Worm (Caenorhabditis elegans) whole organism, late embryonic: ENCODE measurements around the gene R09F10.5.
"Not testable (repeated sequence)": the region's sequence is repeated elsewhere in the genome, so short reads cannot be mapped to it uniquely, and the experiment has no call there.

Experiments used
- C08G9.2 ChIP-seq: sonication (generic microtip); optimal IDR thresholded peaks from 2 replicates; lab custom pipeline; 2016; ENCODE audit warnings: mild to moderate bottlenecking, missing genetic modification characterization, moderate library complexity, missing compliant biosample characterization
- T23F11.4 ChIP-seq: fragments of 200-800 bp; sonication (Bioruptor generic); optimal IDR thresholded peaks from 2 replicates; lab custom pipeline; 2018; ENCODE audit warnings: mild to moderate bottlenecking, missing genetic modification characterization, missing compliant biosample characterization
- ahr-1 ChIP-seq: sonication (generic microtip); optimal IDR thresholded peaks from 2 replicates; lab custom pipeline; 2016; ENCODE audit warnings: missing genetic modification characterization, missing compliant biosample characterization
- ama-1 ChIP-seq: fragments of 150-350 bp; optimal IDR thresholded peaks from 2 replicates; lab custom pipeline; 2014
- ceh-19 ChIP-seq: fragments of 200-800 bp; sonication (Bioruptor generic); optimal IDR thresholded peaks from 2 replicates; lab custom pipeline; 2018; ENCODE audit warnings: mild to moderate bottlenecking, missing genetic modification characterization, missing compliant biosample characterization
- ceh-2 ChIP-seq: sonication (generic microtip); optimal IDR thresholded peaks from 2 replicates; lab custom pipeline; 2016; ENCODE audit warnings: missing genotype, missing genetic modification characterization, missing compliant biosample characterization
- ceh-22 ChIP-seq: sonication (generic microtip); optimal IDR thresholded peaks from 2 replicates; lab custom pipeline; 2017; ENCODE audit warnings: missing biosample characterization, missing genetic modification characterization
- ceh-34 ChIP-seq: sonication (generic microtip); optimal IDR thresholded peaks from 2 replicates; lab custom pipeline; 2016; ENCODE audit warnings: mild to moderate bottlenecking, missing genetic modification characterization, missing compliant biosample characterization
- ceh-45 ChIP-seq: fragments of 200-800 bp; sonication (Bioruptor generic); IDR thresholded peaks from 2 replicates; pipeline ENCODE4 v1.3.6; 2022; ENCODE audit warnings: missing genetic modification reagents, missing genetic modification characterization, missing compliant biosample characterization
- che-1 ChIP-seq: sonication (generic microtip); optimal IDR thresholded peaks from 2 replicates; lab custom pipeline; 2016; ENCODE audit warnings: mild to moderate bottlenecking, missing genetic modification characterization, missing compliant biosample characterization
- dmd-4 ChIP-seq: sonication (generic microtip); optimal IDR thresholded peaks from 2 replicates; lab custom pipeline; 2016; ENCODE audit warnings: borderline replicate concordance, missing genetic modification characterization, missing compliant biosample characterization
- elt-2 ChIP-seq: sonication (generic microtip); optimal IDR thresholded peaks from 2 replicates; lab custom pipeline; 2016; ENCODE audit warnings: missing genetic modification reagents, missing genetic modification characterization, missing compliant biosample characterization
- ets-4 ChIP-seq: sonication (generic microtip); optimal IDR thresholded peaks from 2 replicates; lab custom pipeline; 2016; ENCODE audit warnings: missing genetic modification characterization, missing compliant biosample characterization
- fax-1 ChIP-seq: sonication (generic microtip); optimal IDR thresholded peaks from 2 replicates; lab custom pipeline; 2016; ENCODE audit warnings: missing genotype, missing genetic modification characterization, missing compliant biosample characterization
- fkh-10 ChIP-seq: fragments of 150-350 bp; optimal IDR thresholded peaks from 2 replicates; lab custom pipeline; 2014; ENCODE audit warnings: missing biosample characterization, missing genetic modification reagents, missing genetic modification characterization
- fkh-6 ChIP-seq: sonication (generic microtip); optimal IDR thresholded peaks from 2 replicates; lab custom pipeline; 2016; ENCODE audit warnings: missing genetic modification characterization, missing compliant biosample characterization
- hlh-15 ChIP-seq: sonication (generic microtip); optimal IDR thresholded peaks from 2 replicates; lab custom pipeline; 2016; ENCODE audit warnings: missing genetic modification characterization, missing compliant biosample characterization
- hlh-8 ChIP-seq: sonication (generic microtip); optimal IDR thresholded peaks from 2 replicates; lab custom pipeline; 2016; ENCODE audit warnings: missing genotype, missing genetic modification characterization, missing compliant biosample characterization
- mec-3 ChIP-seq: sonication (generic microtip); optimal IDR thresholded peaks from 2 replicates; lab custom pipeline; 2016; ENCODE audit warnings: borderline replicate concordance, missing genetic modification characterization, missing compliant biosample characterization
- nfya-1 ChIP-seq: sonication (generic microtip); optimal IDR thresholded peaks from 2 replicates; lab custom pipeline; 2017; ENCODE audit warnings: missing genetic modification characterization, mild to moderate bottlenecking, missing compliant biosample characterization, antibody characterized with exemption, moderate library complexity
- nhr-11 ChIP-seq: fragments of 150-350 bp; optimal IDR thresholded peaks from 2 replicates; lab custom pipeline; 2014; ENCODE audit warnings: missing biosample characterization, missing genetic modification characterization
- npax-4 ChIP-seq: sonication (generic microtip); optimal IDR thresholded peaks from 2 replicates; lab custom pipeline; 2016; ENCODE audit warnings: missing genetic modification characterization, missing compliant biosample characterization
- odd-2 ChIP-seq: sonication (generic microtip); optimal IDR thresholded peaks from 2 replicates; lab custom pipeline; 2017; ENCODE audit warnings: antibody characterized with exemption, mild to moderate bottlenecking, missing genetic modification characterization, missing compliant biosample characterization
- pat-9 ChIP-seq: fragments of 200-800 bp; sonication (Bioruptor generic); optimal IDR thresholded peaks from 2 replicates; lab custom pipeline; 2018; ENCODE audit warnings: mild to moderate bottlenecking, missing genetic modification characterization, moderate library complexity, missing compliant biosample characterization
- pax-1 ChIP-seq: fragments of 150-350 bp; optimal IDR thresholded peaks from 2 replicates; lab custom pipeline; 2014; ENCODE audit warnings: missing biosample characterization, missing genetic modification characterization
- pha-2 ChIP-seq: sonication (generic microtip); optimal IDR thresholded peaks from 2 replicates; lab custom pipeline; 2017; ENCODE audit warnings: mild to moderate bottlenecking, missing genetic modification characterization, missing compliant biosample characterization
- pqm-1 ChIP-seq: sonication (generic microtip); optimal IDR thresholded peaks from 2 replicates; lab custom pipeline; 2016; ENCODE audit warnings: missing genetic modification characterization, missing compliant biosample characterization
- ref-2 ChIP-seq: sonication (generic microtip); optimal IDR thresholded peaks from 2 replicates; lab custom pipeline; 2016; ENCODE audit warnings: missing genetic modification characterization, missing compliant biosample characterization
- rnt-1 ChIP-seq: sonication (generic microtip); optimal IDR thresholded peaks from 2 replicates; lab custom pipeline; 2016; ENCODE audit warnings: missing genetic modification characterization, missing compliant biosample characterization
- sox-2 ChIP-seq: fragments of 200-800 bp; sonication (Bioruptor generic); IDR thresholded peaks from 2 replicates; pipeline ENCODE4 v1.3.6; 2022; ENCODE audit warnings: missing genetic modification reagents, missing genetic modification characterization, missing compliant biosample characterization
- syd-9 ChIP-seq: sonication (generic microtip); optimal IDR thresholded peaks from 2 replicates; lab custom pipeline; 2016; ENCODE audit warnings: mild to moderate bottlenecking, missing genetic modification characterization, moderate library complexity, missing compliant biosample characterization
- tbx-2 ChIP-seq: sonication (generic microtip); optimal IDR thresholded peaks from 2 replicates; lab custom pipeline; 2016; ENCODE audit warnings: missing genetic modification characterization, missing compliant biosample characterization
- unc-3 ChIP-seq, 2 experiments: fragments of 200-800 bp in 1 of 2; sonication (Bioruptor generic) in 1 of 2; sonication (generic microtip) in 1 of 2; conservative IDR thresholded peaks in 1 of 2; optimal IDR thresholded peaks in 1 of 2; 2 replicates each; pipeline versions ENCODE4 v1.3.6 to Lab custom; 2016 to 2022; ENCODE audit warnings: missing compliant biosample characterization in 2 of 2, missing genetic modification characterization in 2 of 2, missing genetic modification reagents in 1 of 2
- unc-42 ChIP-seq: sonication (generic microtip); optimal IDR thresholded peaks from 2 replicates; lab custom pipeline; 2016; ENCODE audit warnings: missing genotype, missing genetic modification characterization, missing compliant biosample characterization
- unc-55 ChIP-seq: sonication (generic microtip); optimal IDR thresholded peaks from 2 replicates; lab custom pipeline; 2017; ENCODE audit warnings: missing biosample characterization, missing genetic modification reagents, missing genetic modification characterization
- unc-86 ChIP-seq: sonication (generic microtip); optimal IDR thresholded peaks from 2 replicates; lab custom pipeline; 2016; ENCODE audit warnings: missing genetic modification characterization, missing compliant biosample characterization
- zip-5 ChIP-seq: sonication (generic microtip); optimal IDR thresholded peaks from 2 replicates; lab custom pipeline; 2016; ENCODE audit warnings: missing genetic modification characterization, missing compliant biosample characterization
- ztf-16 ChIP-seq: sonication (generic microtip); optimal IDR thresholded peaks from 2 replicates; lab custom pipeline; 2017; ENCODE audit warnings: missing genetic modification characterization, missing compliant biosample characterization

The R09F10.5 gene

DNA sequence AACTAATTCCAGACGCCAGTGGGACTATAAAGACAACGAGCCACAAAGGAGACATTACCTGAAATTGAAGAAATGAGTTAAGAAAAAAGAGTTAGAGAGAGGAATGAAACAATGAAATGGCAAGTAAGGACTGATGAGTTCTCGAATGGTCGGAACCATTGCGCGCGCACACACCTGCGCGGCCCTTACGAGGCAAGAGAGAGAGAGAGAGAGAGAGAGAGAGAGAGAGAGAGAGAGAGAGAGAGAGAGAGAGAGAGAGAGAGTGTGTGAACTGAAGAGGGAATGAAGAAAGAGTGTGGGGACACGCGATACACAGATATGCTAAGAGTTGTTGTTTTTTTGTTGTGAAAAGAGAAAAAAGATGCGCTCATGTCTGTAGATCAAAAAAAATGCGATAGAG, 18.9 kb upstream of the R09F10.5 start, which contains the start of gene R09F10.8:
R09F10.8 (minus strand) TSS at position 58 of the 400 bp plus-strand sequence.
- no peak for TF ChIP-seq tbx-2 (tag; lab: Kevin White, UChicago)
- no peak for TF ChIP-seq ceh-19 (GFP tag; lab: Kevin White, UChicago)
- TF ChIP-seq ceh-34 (tag; lab: Kevin White, UChicago), result no peak
- TF ChIP-seq ref-2 (tag; lab: Kevin White, UChicago), result no peak
- no peak for TF ChIP-seq zip-5 (tag; lab: Kevin White, UChicago)
- no peak for TF ChIP-seq ceh-2 (tag; lab: Kevin White, UChicago)
- TF ChIP-seq unc-55 (GFP tag; lab: Kevin White, UChicago), result no peak
- no peak for TF ChIP-seq nfya-1 (tag; lab: Kevin White, UChicago)
- no peak for TF ChIP-seq pat-9
- no peak for TF ChIP-seq rnt-1 (tag; lab: Kevin White, UChicago)
- no peak for TF ChIP-seq ceh-45 (GFP tag; lab: Robert Waterston, UW)
- no peak for TF ChIP-seq npax-4 (tag; lab: Kevin White, UChicago)
- TF ChIP-seq hlh-15 (tag; lab: Kevin White, UChicago), result no peak
- TF ChIP-seq unc-42 (tag; lab: Kevin White, UChicago), result no peak
- TF ChIP-seq fkh-10, result no peak
- no peak for TF ChIP-seq ama-1 (lab: Kevin White, UChicago)
- no peak for TF ChIP-seq odd-2 (tag; lab: Kevin White, UChicago)
- no peak for TF ChIP-seq che-1 (tag; lab: Kevin White, UChicago)
- TF ChIP-seq pax-1 (tag; lab: Kevin White, UChicago), result no peak

DNA sequence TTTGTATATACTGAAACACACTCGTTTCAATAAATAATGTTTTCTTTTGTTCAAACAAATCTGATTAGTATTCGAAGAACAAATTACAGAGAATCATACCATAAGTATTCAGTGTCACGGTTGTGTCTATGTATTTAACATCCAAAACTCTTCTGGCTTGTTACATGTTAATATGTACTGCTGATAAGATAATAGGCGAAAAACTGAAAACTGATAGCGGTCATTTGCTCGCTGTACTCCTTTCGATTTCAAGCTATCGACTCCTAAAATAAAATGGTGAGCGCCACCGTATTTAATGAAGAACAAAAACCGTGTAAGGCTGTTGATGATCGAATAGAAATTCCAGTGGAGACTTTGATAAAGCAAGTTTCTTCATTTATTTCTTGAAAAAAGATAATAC, 15.9 kb upstream of the R09F10.5 start, which contains the start of gene R09F10.1:
R09F10.1 (plus strand) TSS at position 222 of the 400 bp plus-strand sequence.
- TF ChIP-seq ztf-16 (tag; lab: Kevin White, UChicago) (no peak), elt-2 (tag; lab: Kevin White, UChicago) (peak; percentile 77)

DNA sequence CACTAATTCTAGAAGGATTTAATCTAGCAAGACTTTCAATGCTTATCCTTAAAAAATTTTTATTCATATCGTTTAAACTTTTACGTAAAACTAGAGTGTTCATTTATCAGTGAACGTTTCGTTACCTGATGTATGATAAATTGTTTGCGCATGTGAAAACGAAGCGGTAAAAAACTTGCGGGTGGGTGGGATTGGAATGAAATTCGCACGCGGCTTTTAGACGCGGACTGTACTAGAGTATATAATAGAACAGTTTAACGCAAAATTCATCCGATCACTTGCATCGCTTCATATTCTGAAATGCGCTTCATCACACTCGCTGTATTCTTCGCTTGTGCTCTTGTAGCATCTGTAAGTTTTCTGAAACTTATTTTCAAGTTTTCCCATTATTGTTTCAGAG, 14.3 kb upstream of the R09F10.5 start, which contains the start of gene abu-9:
abu-9 (plus strand) TSS at position 301 of the 400 bp plus-strand sequence.
- TF ChIP-seq ets-4; pat-9; ceh-19 (GFP tag; lab: Kevin White, UChicago): not testable (repeated sequence)
- TF ChIP-seq, all 69 proteins: peak for 0; not testable (repeated sequence) for 69

DNA sequence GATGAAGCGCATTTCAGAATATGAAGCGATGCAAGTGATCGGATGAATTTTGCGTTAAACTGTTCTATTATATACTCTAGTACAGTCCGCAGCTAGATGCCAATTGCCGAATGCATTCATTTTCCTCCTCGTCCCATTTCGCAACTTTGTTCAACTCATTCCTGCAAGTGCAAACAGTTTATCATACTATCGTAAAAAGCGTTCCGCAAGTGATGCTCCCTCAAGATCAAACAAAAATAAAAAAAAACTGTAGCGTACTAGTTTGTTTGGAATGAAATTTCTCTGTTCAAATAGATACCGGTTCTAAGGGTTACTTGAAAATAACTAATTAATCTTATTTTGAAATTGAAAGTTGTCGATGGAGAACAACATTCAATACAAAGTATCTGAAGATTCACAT, 13.4 kb upstream of the R09F10.5 start, which contains the start of gene pqn-57:
pqn-57 (minus strand) TSS at position 101 of the 400 bp plus-strand sequence.
- TF ChIP-seq hlh-8 (no peak), sox-2 (GFP tag; lab: Robert Waterston, UW) (no peak), C08G9.2 (no peak), dmd-4 (tag; lab: Kevin White, UChicago) (no peak), fax-1 (tag; lab: Kevin White, UChicago) (no peak), ceh-22 (tag; lab: Kevin White, UChicago) (no peak), unc-3 (GFP tag; conservative IDR thresholded peaks at IDR 0.05; lab: Robert Waterston, UW) (no peak), unc-3 (tag; optimal IDR thresholded peaks at IDR 0.05; lab: Kevin White, UChicago) (no peak), unc-86 (tag; lab: Kevin White, UChicago) (no peak), pqm-1 (tag; lab: Kevin White, UChicago) (no peak), syd-9 (tag; lab: Kevin White, UChicago) (no peak), ahr-1 (tag; lab: Kevin White, UChicago) (no peak), ceh-2 (tag; lab: Kevin White, UChicago) (no peak), zip-5 (tag; lab: Kevin White, UChicago) (no peak), mec-3 (tag; lab: Kevin White, UChicago) (no peak), nhr-11 (tag; lab: Kevin White, UChicago) (no peak), pha-2 (tag; lab: Kevin White, UChicago) (no peak), T23F11.4 (GFP tag; lab: Kevin White, UChicago) (no peak), unc-42 (tag; lab: Kevin White, UChicago) (no peak), ceh-34 (tag; lab: Kevin White, UChicago) (no peak), fkh-6 (tag; lab: Kevin White, UChicago) (no peak)
